Worm (Caenorhabditis elegans) whole organism, L4/young adult: ENCODE data around the gene msp-33.

ENCODE experiments used
- W03F9.2 ChIP-seq: fragments of 150-350 bp; optimal IDR thresholded peaks from 2 replicates; lab custom pipeline; 2014; ENCODE audit warnings: missing biosample characterization, missing genetic modification characterization
- dao-5 ChIP-seq: sonication (generic microtip); optimal IDR thresholded peaks from 2 replicates; lab custom pipeline; 2016; ENCODE audit warnings: missing genotype, missing genetic modification characterization, moderate library complexity, missing compliant biosample characterization
- him-1 ChIP-seq: sonication (generic microtip); optimal IDR thresholded peaks from 2 replicates; lab custom pipeline; 2016; ENCODE audit warnings: missing genotype, missing genetic modification reagents, missing genetic modification characterization, missing compliant biosample characterization

DNA sequence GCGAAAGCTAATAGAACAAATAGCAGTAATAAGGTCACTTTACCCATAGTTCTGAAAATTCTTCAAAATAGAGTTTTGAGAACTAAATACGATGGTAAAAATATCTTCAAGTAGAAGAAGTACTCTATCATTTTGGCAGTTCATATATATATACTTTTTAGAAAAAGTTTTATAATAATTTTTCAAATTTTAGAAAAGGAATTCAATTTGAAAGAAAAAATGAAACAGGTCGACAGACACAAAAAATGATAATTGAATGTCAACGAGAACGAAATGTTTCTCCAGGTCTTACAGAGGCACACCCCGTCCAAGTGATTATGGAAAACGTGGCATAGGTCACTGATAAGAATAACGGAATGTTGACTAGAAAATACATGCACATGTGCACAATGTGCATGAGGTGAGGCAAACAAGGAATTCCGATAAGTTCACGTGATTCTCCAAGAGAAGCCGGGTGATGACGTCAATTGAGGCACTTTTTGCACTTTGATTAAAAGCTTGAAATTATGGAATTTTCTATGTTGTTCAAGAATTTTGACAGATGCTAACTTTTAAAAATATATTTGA, 32.8 kb upstream of the msp-33 start, which contains the start of gene aagr-2:
- TF ChIP-seq dao-5 (tag; lab: Kevin White, UChicago) (no peak), W03F9.2 (tag; lab: Kevin White, UChicago) (no peak), him-1 (tag; lab: Kevin White, UChicago) (no peak)
